Worm (Caenorhabditis elegans) whole organism, late embryonic: ENCODE data around the gene T01D1.7.

Source experiments
- ceh-14 ChIP-seq: sonication (generic microtip); optimal IDR thresholded peaks from 2 replicates; lab custom pipeline; 2016; ENCODE audit warnings: missing genotype, missing genetic modification characterization, missing compliant biosample characterization
- ceh-6 ChIP-seq: fragments of 200-800 bp; sonication (Bioruptor generic); optimal IDR thresholded peaks from 2 replicates; lab custom pipeline; 2018; ENCODE audit warnings: mild to moderate bottlenecking, missing genetic modification characterization, missing compliant biosample characterization
- hlh-30 ChIP-seq: sonication (generic microtip); optimal IDR thresholded peaks from 2 replicates; lab custom pipeline; 2017; ENCODE audit warnings: antibody characterized with exemption, missing genetic modification characterization, missing compliant biosample characterization; ENCODE audit not compliant: insufficient read depth
- pqm-1 ChIP-seq: sonication (generic microtip); optimal IDR thresholded peaks from 2 replicates; lab custom pipeline; 2016; ENCODE audit warnings: missing genetic modification characterization, missing compliant biosample characterization
- unc-55 ChIP-seq: sonication (generic microtip); optimal IDR thresholded peaks from 2 replicates; lab custom pipeline; 2017; ENCODE audit warnings: missing biosample characterization, missing genetic modification reagents, missing genetic modification characterization

DNA sequence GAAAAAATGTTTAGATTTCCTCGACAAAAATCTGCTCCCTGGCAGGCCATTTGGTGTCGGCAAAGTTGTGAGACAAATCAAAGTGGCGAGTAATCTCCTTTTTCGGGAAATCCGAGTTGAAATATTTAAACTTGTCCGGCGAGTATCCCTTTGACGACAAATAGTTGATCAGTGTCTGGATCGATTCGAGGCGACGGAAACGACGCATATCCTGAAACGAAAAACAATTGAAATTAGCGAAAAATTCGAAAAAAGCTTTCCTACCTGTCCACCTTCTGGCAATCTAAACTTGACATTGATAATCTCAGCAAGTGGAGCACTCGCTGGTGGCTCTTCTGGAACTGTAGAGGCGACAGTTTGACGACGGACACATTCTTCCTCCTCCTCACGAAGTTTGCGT, 43.7 kb upstream of the T01D1.7 start:
- TF ChIP-seq ceh-14 (tag; lab: Kevin White, UChicago), result no peak
- TF ChIP-seq ceh-6 (GFP tag; lab: Kevin White, UChicago), result no peak
- TF ChIP-seq unc-55, result no peak
- TF ChIP-seq pqm-1, result no peak
- no peak for TF ChIP-seq hlh-30
